Fruit fly (Drosophila melanogaster): ENCODE results near the gene Grip71.

Gene Grip71

dm6 chr2L:18708239-18708891 lies at the start of gene Grip71, which contains the start of gene Faf2 (continued):
- peak; percentile 78 for TF ChIP-seq CG1233 (GFP tag; optimal IDR thresholded peaks at IDR 0.05)
- TF ChIP-seq BtbVII (GFP tag; optimal IDR thresholded peaks at IDR 0.05) = peak; percentile 15
- TF ChIP-seq scrt (GFP tag; optimal IDR thresholded peaks at IDR 0.05) = peak; percentile 68
- TF ChIP-seq CG5953 (GFP tag; IDR thresholded peaks at IDR 0.05) = peak; percentile 89
- TF ChIP-seq Bgb (GFP tag; IDR thresholded peaks at IDR 0.05; ENCODE audit: partially characterized antibody) = peak; percentile 23; the same call in 1 of the 2 replicates
- TF ChIP-seq Dll (GFP tag; IDR thresholded peaks at IDR 0.05; ENCODE audit: partially characterized antibody) = peak; percentile 59; the same call in 3 of the 4 replicates
- TF ChIP-seq Hand (GFP tag; optimal IDR thresholded peaks at IDR 0.05) = peak; percentile 52
- peak; percentile 65 for TF ChIP-seq gro (GFP tag; optimal IDR thresholded peaks at IDR 0.05)
- peak; percentile 90 for TF ChIP-seq wor (GFP tag; IDR thresholded peaks at IDR 0.05)
- peak; percentile 85 for TF ChIP-seq Drgx (GFP tag; IDR thresholded peaks at IDR 0.05)
- TF ChIP-seq az2 (GFP tag; optimal IDR thresholded peaks at IDR 0.05) = peak; percentile 91
- TF ChIP-seq tio (GFP tag; optimal IDR thresholded peaks at IDR 0.05) = peak; percentile 93
- TF ChIP-seq aop (GFP tag; IDR thresholded peaks at IDR 0.05) = peak; percentile 79
- peak; percentile 90 for TF ChIP-seq seq (GFP tag; IDR thresholded peaks at IDR 0.05)
- peak; percentile 91 for TF ChIP-seq CG13424 (tag; optimal IDR thresholded peaks at IDR 0.05)
- TF ChIP-seq Atf3 (GFP tag; optimal IDR thresholded peaks at IDR 0.05) = peak; percentile 82
- TF ChIP-seq ind (GFP tag; optimal IDR thresholded peaks at IDR 0.05) = peak; percentile 95
- peak; percentile 96 for TF ChIP-seq ci (GFP tag; IDR thresholded peaks at IDR 0.05)
- peak; percentile 65 for TF ChIP-seq onecut (GFP tag; IDR thresholded peaks at IDR 0.05)
- peak; percentile 69; the same call in 1 of the 3 replicates for TF ChIP-seq z (GFP tag; IDR thresholded peaks at IDR 0.05)
- peak; percentile 91 for TF ChIP-seq CG8765 (GFP tag; IDR thresholded peaks at IDR 0.05)
- peak; percentile 86 for TF ChIP-seq chm (GFP tag; IDR thresholded peaks at IDR 0.05)
- TF ChIP-seq CG10431 (GFP tag; optimal IDR thresholded peaks at IDR 0.05) = peak; percentile 27
- no peak for TF ChIP-seq CG6813 (GFP tag; optimal IDR thresholded peaks at IDR 0.05)
- TF ChIP-seq CG4328 (GFP tag; optimal IDR thresholded peaks at IDR 0.05) = peak; percentile 66
- TF ChIP-seq ato (GFP tag; IDR thresholded peaks at IDR 0.05; ENCODE audit: partially characterized antibody) = no peak
- TF ChIP-seq Antp (GFP tag; optimal IDR thresholded peaks at IDR 0.05) = peak; percentile 77
- no peak for TF ChIP-seq CG7963 (GFP tag; IDR thresholded peaks at IDR 0.05; ENCODE audit: partially characterized antibody)
- peak; percentile 22 for TF ChIP-seq HmgD (GFP tag; optimal IDR thresholded peaks at IDR 0.05)
- peak; percentile 14 for TF ChIP-seq CG4282 (GFP tag; optimal IDR thresholded peaks at IDR 0.05)
- TF ChIP-seq shn (GFP tag; optimal IDR thresholded peaks at IDR 0.05) = peak; percentile 78
- peak; percentile 60 for TF ChIP-seq Sry-δ (GFP tag; optimal IDR thresholded peaks at IDR 0.05)
- peak; percentile 94 for TF ChIP-seq CG4730 (GFP tag; IDR thresholded peaks at IDR 0.05)
- TF ChIP-seq Gug (GFP tag; IDR thresholded peaks at IDR 0.05) = peak; percentile 97
- TF ChIP-seq fd64A (GFP tag; optimal IDR thresholded peaks at IDR 0.05) = no peak
- TF ChIP-seq CG12744 (GFP tag; optimal IDR thresholded peaks at IDR 0.05) = peak; percentile 68
- TF ChIP-seq CG6689 (GFP tag; IDR thresholded peaks at IDR 0.05) = peak; percentile 95
- TF ChIP-seq Rx (GFP tag; IDR thresholded peaks at IDR 0.05) = peak; percentile 93
- no peak for TF ChIP-seq fd102C (GFP tag; optimal IDR thresholded peaks at IDR 0.05)
- TF ChIP-seq ssp (GFP tag; IDR thresholded peaks at IDR 0.05) = peak; percentile 99
- TF ChIP-seq CG17359 (tag; optimal IDR thresholded peaks at IDR 0.05) = peak; percentile 92
- TF ChIP-seq CG15073 (GFP tag; optimal IDR thresholded peaks at IDR 0.05) = peak; percentile 99
- TF ChIP-seq grn (GFP tag; optimal IDR thresholded peaks at IDR 0.05) = peak; percentile 63
- TF ChIP-seq tap (tag; optimal IDR thresholded peaks at IDR 0.05) = peak; percentile 81
- peak; percentile 56; the same call in 1 of the 2 replicates for TF ChIP-seq CG10321 (GFP tag; IDR thresholded peaks at IDR 0.05)
- TF ChIP-seq CG13624 (GFP tag; optimal IDR thresholded peaks at IDR 0.05) = peak; percentile 75
- no peak for TF ChIP-seq Hr39 (optimal IDR thresholded peaks at IDR 0.05)
- peak; percentile 97 for TF ChIP-seq CG32772 (GFP tag; IDR thresholded peaks at IDR 0.05)
- peak; percentile 85 for TF ChIP-seq dmrt99B (tag; optimal IDR thresholded peaks at IDR 0.05)
- peak; percentile 36 for TF ChIP-seq CG5180 (GFP tag; optimal IDR thresholded peaks at IDR 0.05)
- peak; percentile 87 for TF ChIP-seq peb (GFP tag; IDR thresholded peaks at IDR 0.05)
